Fruit fly (Drosophila melanogaster): Measurements from ENCODE around the gene Cyp303a1.

Gene Cyp303a1

DNA sequence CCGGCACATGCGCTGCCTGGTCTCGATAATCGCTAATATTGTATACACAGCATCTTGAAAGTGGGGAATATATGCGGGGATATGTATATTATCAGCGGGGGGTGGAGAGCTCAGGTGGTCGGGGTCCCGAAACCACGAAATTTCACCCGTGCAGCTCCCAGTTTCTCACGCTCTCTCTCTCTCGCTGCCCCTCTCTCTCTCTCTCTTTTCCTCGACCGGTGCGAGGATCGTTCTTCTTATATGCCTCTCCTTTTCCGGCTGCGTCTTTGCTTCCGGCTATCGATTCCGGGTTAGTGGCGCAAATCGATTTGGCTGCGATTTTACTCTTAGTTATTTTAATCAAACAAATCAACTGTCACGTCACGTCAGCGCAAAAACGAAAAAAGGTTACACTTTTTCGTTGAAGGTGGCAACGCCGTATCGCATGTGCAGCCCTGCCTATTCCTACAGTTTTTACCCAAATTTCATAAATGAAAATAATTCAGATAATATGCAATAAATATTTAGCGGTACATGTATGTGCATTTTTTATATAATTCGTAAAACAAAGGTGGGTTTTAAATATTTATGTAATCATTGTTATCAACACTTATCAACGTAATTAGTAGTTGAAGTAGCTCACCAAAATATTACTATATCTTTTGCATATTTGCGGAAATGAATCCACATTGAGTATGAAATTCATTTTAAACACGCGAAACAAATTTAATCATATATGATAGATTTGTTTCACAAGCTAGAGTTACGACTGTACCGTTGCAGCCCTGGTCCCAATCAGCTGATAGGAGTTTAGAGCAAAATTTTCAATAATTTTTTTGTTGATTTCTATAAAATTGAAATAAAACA, 5.7 kb downstream of the Cyp303a1 start, which contains the start of the genes heix and CG17328 (continued):
- TF ChIP-seq N (GFP tag; optimal IDR thresholded peaks at IDR 0.05) = no peak
- TF ChIP-seq h (GFP tag; optimal IDR thresholded peaks at IDR 0.05) = no peak

DNA sequence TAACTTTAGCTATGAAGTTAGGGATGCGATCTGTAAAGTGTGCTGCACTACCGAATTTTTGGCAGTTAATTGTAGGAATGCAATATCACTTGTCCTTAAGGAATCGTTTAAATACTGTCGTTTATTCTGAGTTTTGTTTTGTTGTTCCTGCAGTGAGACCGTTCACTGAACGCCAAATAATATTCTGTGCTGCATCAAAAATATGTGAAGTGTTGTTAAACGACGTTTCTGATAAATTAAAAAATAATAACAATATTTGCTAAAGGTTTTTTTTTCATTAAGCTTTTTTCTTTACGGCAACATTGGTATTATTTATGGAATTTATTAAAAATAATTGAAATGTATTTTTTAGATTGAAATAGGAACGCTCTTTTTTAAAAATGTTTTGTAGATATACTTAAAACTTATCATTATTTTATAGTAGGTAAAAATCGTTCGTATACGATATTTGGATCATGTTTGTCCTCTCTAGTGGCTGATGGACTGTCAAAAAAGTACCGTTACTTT, 8.8 kb downstream of the Cyp303a1 start, which contains the start of gene GMF:
GMF (minus strand) TSS at position 182 of the 507 bp plus-strand sequence.
- TF ChIP-seq HLH106 (tag; optimal IDR thresholded peaks at IDR 0.05) = peak; percentile 30
- TF ChIP-seq psq (GFP tag; optimal IDR thresholded peaks at IDR 0.05) = peak; percentile 21
- no peak for TF ChIP-seq Mio (GFP tag; optimal IDR thresholded peaks at IDR 0.05)
- TF ChIP-seq woc (GFP tag; optimal IDR thresholded peaks at IDR 0.05) = peak; percentile 57
- TF ChIP-seq Vsx2 (GFP tag; optimal IDR thresholded peaks at IDR 0.05; ENCODE audit: partially characterized antibody) = no peak
- peak; percentile 23 for TF ChIP-seq dsf (GFP tag; optimal IDR thresholded peaks at IDR 0.05; ENCODE audit: borderline replicate concordance)
- TF ChIP-seq Jra (GFP tag; optimal IDR thresholded peaks at IDR 0.05) = peak; percentile 67
- peak in 1 of 2 experiments; percentile 62 for TF ChIP-seq foxo (GFP tag; optimal IDR thresholded peaks at IDR 0.05)
- TF ChIP-seq Sp1 (GFP tag; optimal IDR thresholded peaks at IDR 0.05) = peak; percentile 51
- TF ChIP-seq ey (GFP tag; optimal IDR thresholded peaks at IDR 0.05) = peak; percentile 19
- TF ChIP-seq Hnf4 (GFP tag; optimal IDR thresholded peaks at IDR 0.05) = peak; percentile 58
- TF ChIP-seq pan (optimal IDR thresholded peaks at IDR 0.05) = no peak
- TF ChIP-seq Rel (GFP tag; optimal IDR thresholded peaks at IDR 0.05) = no peak
- TF ChIP-seq Rel (tag; optimal IDR thresholded peaks at IDR 0.05) = peak; percentile 20
- TF ChIP-seq rgr (GFP tag; optimal IDR thresholded peaks at IDR 0.05) = peak; percentile 64

DNA sequence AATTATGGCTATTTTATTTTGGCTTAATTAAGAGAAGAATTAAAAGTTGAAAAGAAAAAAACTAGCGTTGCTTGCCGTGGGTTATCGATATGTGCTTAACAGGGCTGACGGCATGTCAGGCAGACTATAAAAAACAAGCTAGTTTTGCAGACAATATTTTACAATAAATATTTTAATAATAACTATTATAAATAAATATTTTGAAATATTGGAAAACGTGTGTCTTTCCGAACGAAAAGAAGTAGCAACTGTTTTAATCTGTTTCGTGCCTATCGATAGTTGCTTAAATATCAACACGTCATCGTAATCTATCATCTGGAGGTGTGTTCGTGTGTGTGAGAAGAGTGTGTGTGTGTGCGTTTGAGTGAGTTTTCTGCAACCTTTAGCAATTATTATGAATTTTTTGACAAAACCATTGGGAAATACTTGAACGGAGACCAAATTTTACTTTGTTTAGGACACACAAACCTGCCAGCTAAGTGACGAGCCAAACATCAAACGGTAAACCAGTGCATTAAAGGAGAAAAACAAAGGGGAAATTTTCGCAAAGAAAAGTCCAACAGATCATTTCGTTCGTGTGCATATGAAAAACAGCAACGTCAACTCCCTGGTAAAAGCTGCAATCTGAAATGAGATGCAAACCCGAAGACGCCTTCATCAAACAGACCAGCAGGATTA, 13.2 kb downstream of the Cyp303a1 start, which contains the start of the genes CG5861 and Syx5:
CG5861 (minus strand) TSS at position 273 of the 678 bp plus-strand sequence.
Syx5 (plus strand) TSS at position 321 of the 678 bp plus-strand sequence.
- TF ChIP-seq Vsx2 (GFP tag; optimal IDR thresholded peaks at IDR 0.05; ENCODE audit: partially characterized antibody) = no peak
- TF ChIP-seq psq (GFP tag; optimal IDR thresholded peaks at IDR 0.05) = peak; percentile 66
- no peak for TF ChIP-seq usp (GFP tag; optimal IDR thresholded peaks at IDR 0.05)
- no peak for TF ChIP-seq Abd-B (GFP tag; optimal IDR thresholded peaks at IDR 0.05)
- peak; percentile 30 for TF ChIP-seq ey (GFP tag; optimal IDR thresholded peaks at IDR 0.05)
- TF ChIP-seq N (GFP tag; optimal IDR thresholded peaks at IDR 0.05) = no peak
- no peak for TF ChIP-seq pan (optimal IDR thresholded peaks at IDR 0.05)
- TF ChIP-seq woc (GFP tag; optimal IDR thresholded peaks at IDR 0.05) = peak; percentile 45
- TF ChIP-seq dsf (GFP tag; optimal IDR thresholded peaks at IDR 0.05; ENCODE audit: borderline replicate concordance) = no peak
- no peak for TF ChIP-seq Mio (GFP tag; optimal IDR thresholded peaks at IDR 0.05)
- TF ChIP-seq Hr83 (GFP tag; optimal IDR thresholded peaks at IDR 0.05; ENCODE audit: poor library complexity, severe bottlenecking) = no peak
- peak in 1 of 2 experiments; percentile 65 for TF ChIP-seq foxo (GFP tag; optimal IDR thresholded peaks at IDR 0.05)
- TF ChIP-seq Rel (GFP tag; optimal IDR thresholded peaks at IDR 0.05) = no peak
- peak; percentile 42 for TF ChIP-seq Rel (tag; optimal IDR thresholded peaks at IDR 0.05)
- peak; percentile 63 for TF ChIP-seq sage (GFP tag; optimal IDR thresholded peaks at IDR 0.05)
- TF ChIP-seq Hr78 (GFP tag; optimal IDR thresholded peaks at IDR 0.05) = no peak
- no peak for TF ChIP-seq fru (GFP tag; optimal IDR thresholded peaks at IDR 0.05)
- peak; percentile 25 for TF ChIP-seq OdsH (GFP tag; optimal IDR thresholded peaks at IDR 0.05)
- peak; percentile 46 for TF ChIP-seq Sp1 (GFP tag; optimal IDR thresholded peaks at IDR 0.05)
- peak; percentile 70 for TF ChIP-seq Jra (GFP tag; optimal IDR thresholded peaks at IDR 0.05)
- TF ChIP-seq Dif (GFP tag; optimal IDR thresholded peaks at IDR 0.05; ENCODE audit: partially characterized antibody) = peak; percentile 8
- TF ChIP-seq rgr (GFP tag; optimal IDR thresholded peaks at IDR 0.05) = peak; percentile 61
- no peak for TF ChIP-seq sv (GFP tag; optimal IDR thresholded peaks at IDR 0.05)
- TF ChIP-seq br (GFP tag; optimal IDR thresholded peaks at IDR 0.05) = no peak
- peak; percentile 38 for TF ChIP-seq Myc (optimal IDR thresholded peaks at IDR 0.05)
- TF ChIP-seq dl (GFP tag; optimal IDR thresholded peaks at IDR 0.05; ENCODE audit: insufficient read depth in 1 of 2, partially characterized antibody in 2 of 2) = no peak
- no peak for TF ChIP-seq h (GFP tag; optimal IDR thresholded peaks at IDR 0.05)
- TF ChIP-seq GATAd (GFP tag; optimal IDR thresholded peaks at IDR 0.05) = no peak
- TF ChIP-seq dmrt93B (GFP tag; optimal IDR thresholded peaks at IDR 0.05) = no peak
- TF ChIP-seq CG9705 (GFP tag; optimal IDR thresholded peaks at IDR 0.05) = peak; percentile 53
- TF ChIP-seq HLH106 (tag; optimal IDR thresholded peaks at IDR 0.05) = peak; percentile 70
- TF ChIP-seq CG32264 (GFP tag; optimal IDR thresholded peaks at IDR 0.05) = peak; percentile 6
- peak; percentile 59 for TF ChIP-seq Hnf4 (GFP tag; optimal IDR thresholded peaks at IDR 0.05)
